Worm (Caenorhabditis elegans) whole organism, L4 larva: ENCODE measurements around the gene C14E2.6.

ENCODE experiments used
- D1046.2 ChIP-seq: fragments of 200-800 bp; sonication (Bioruptor generic); IDR thresholded peaks from 2 replicates; pipeline ENCODE4 v1.3.6; 2022; ENCODE audit warnings: missing genetic modification characterization, missing compliant biosample characterization
- F37D6.2 ChIP-seq: sonication (generic microtip); optimal IDR thresholded peaks from 2 replicates; lab custom pipeline; 2016; ENCODE audit warnings: mild to moderate bottlenecking, missing genetic modification characterization, missing compliant biosample characterization
- F49E8.2 ChIP-seq: sonication (generic microtip); optimal IDR thresholded peaks from 2 replicates; lab custom pipeline; 2016; ENCODE audit warnings: missing compliant biosample characterization, mild to moderate bottlenecking, missing genetic modification characterization, borderline replicate concordance
- T20F7.1 ChIP-seq: fragments of 200-800 bp; sonication (Bioruptor generic); optimal IDR thresholded peaks from 2 replicates; lab custom pipeline; 2018; ENCODE audit warnings: mild to moderate bottlenecking, missing genetic modification characterization, missing compliant biosample characterization
- T26A8.4 ChIP-seq: fragments of 200-800 bp; sonication (Bioruptor generic); IDR thresholded peaks from 2 replicates; pipeline ENCODE4 v1.3.6; 2022; ENCODE audit warnings: missing genetic modification characterization, missing compliant biosample characterization
- Y48G9A.11 ChIP-seq: fragments of 200-800 bp; sonication (Bioruptor generic); IDR thresholded peaks from 2 replicates; pipeline ENCODE4 v1.3.6; 2022; ENCODE audit warnings: missing genetic modification reagents, missing genetic modification characterization, missing compliant biosample characterization
- Y5F2A.4 ChIP-seq: fragments of 200-800 bp; sonication (Bioruptor generic); optimal IDR thresholded peaks from 2 replicates; lab custom pipeline; 2018; ENCODE audit warnings: mild to moderate bottlenecking, missing genetic modification characterization, missing compliant biosample characterization
- aha-1 ChIP-seq: fragments of 150-350 bp; peaks from one replicate; lab custom pipeline; 2014; ENCODE audit warnings: missing biosample characterization, missing genetic modification characterization
- aly-2 ChIP-seq: sonication (generic microtip); optimal IDR thresholded peaks from 2 replicates; lab custom pipeline; 2018; ENCODE audit warnings: missing biosample characterization, missing genetic modification characterization
- ama-1 ChIP-seq: fragments of 150-350 bp; optimal IDR thresholded peaks from 2 replicates; lab custom pipeline; 2014; ENCODE audit warnings: inconsistent platforms, mixed read lengths
- ceh-32 ChIP-seq: sonication (generic microtip); optimal IDR thresholded peaks from 2 replicates; lab custom pipeline; 2016; ENCODE audit warnings: mild to moderate bottlenecking, missing genetic modification characterization, missing compliant biosample characterization; ENCODE audit not compliant: poor library complexity
- ceh-44 ChIP-seq: fragments of 200-800 bp; sonication (Bioruptor generic); IDR thresholded peaks from 2 replicates; pipeline ENCODE4 v1.3.6; 2022; ENCODE audit warnings: missing genetic modification reagents, missing genetic modification characterization, missing compliant biosample characterization
- ceh-82 ChIP-seq: sonication (generic microtip); optimal IDR thresholded peaks from 2 replicates; lab custom pipeline; 2017; ENCODE audit warnings: missing biosample characterization, missing genetic modification characterization
- ces-1 ChIP-seq: fragments of 150-350 bp; sonication (generic microtip); optimal IDR thresholded peaks from 4 replicates; lab custom pipeline; 2014; ENCODE audit warnings: missing biosample characterization, missing genetic modification reagents, missing genetic modification characterization
- cey-2 ChIP-seq: sonication (generic microtip); optimal IDR thresholded peaks from 3 replicates; lab custom pipeline; 2017; ENCODE audit warnings: missing genetic modification characterization, mild to moderate bottlenecking, missing compliant biosample characterization, antibody characterized with exemption, borderline replicate concordance; ENCODE audit not compliant: insufficient read depth
- ctbp-1 ChIP-seq: fragments of 200-800 bp; sonication (Bioruptor generic); IDR thresholded peaks from 2 replicates; pipeline ENCODE4 v1.3.6; 2022; ENCODE audit warnings: missing genetic modification reagents, missing genetic modification characterization, missing compliant biosample characterization
- daf-8 ChIP-seq: fragments of 200-800 bp; sonication (Bioruptor generic); IDR thresholded peaks from 2 replicates; pipeline ENCODE4 v1.3.6; 2022; ENCODE audit warnings: missing genetic modification characterization, missing compliant biosample characterization
- dmd-8 ChIP-seq: fragments of 200-800 bp; sonication (Bioruptor generic); IDR thresholded peaks from 2 replicates; pipeline ENCODE4 v1.3.6; 2022; ENCODE audit warnings: missing genetic modification characterization, missing compliant biosample characterization
- dmd-9 ChIP-seq: fragments of 200-800 bp; sonication (Bioruptor generic); IDR thresholded peaks from 2 replicates; pipeline ENCODE4 v1.3.6; 2022; ENCODE audit warnings: missing genetic modification reagents, missing genetic modification characterization, missing compliant biosample characterization
- dpl-1 ChIP-seq: fragments of 150-350 bp; optimal IDR thresholded peaks from 2 replicates; lab custom pipeline; 2014; ENCODE audit warnings: missing biosample characterization, missing genetic modification reagents, missing genetic modification characterization
- fos-1 ChIP-seq: fragments of 150-350 bp; optimal IDR thresholded peaks from 2 replicates; lab custom pipeline; 2014; ENCODE audit warnings: missing biosample characterization, missing genetic modification characterization
- gei-8 ChIP-seq: fragments of 200-800 bp; sonication (Bioruptor generic); optimal IDR thresholded peaks from 2 replicates; lab custom pipeline; 2018; ENCODE audit warnings: mild to moderate bottlenecking, missing genetic modification characterization, missing compliant biosample characterization
- hif-1 ChIP-seq, 2 experiments: sonication (generic microtip); optimal IDR thresholded peaks; 2 replicates each; lab custom pipeline; 2016 to 2017; ENCODE audit warnings: missing compliant biosample characterization in 2 of 2, missing genetic modification characterization in 2 of 2, missing genetic modification reagents in 2 of 2, missing genotype in 2 of 2, mild to moderate bottlenecking in 1 of 2
- hmg-1.1 ChIP-seq: fragments of 200-800 bp; sonication (Bioruptor generic); IDR thresholded peaks from 2 replicates; pipeline ENCODE4 v1.3.6; 2022; ENCODE audit warnings: missing genetic modification reagents, missing genetic modification characterization, missing compliant biosample characterization
- jun-1 ChIP-seq: fragments of 150-350 bp; optimal IDR thresholded peaks from 2 replicates; lab custom pipeline; 2014; ENCODE audit warnings: missing biosample characterization, missing genetic modification reagents, missing genetic modification characterization
- lin-13 ChIP-seq: fragments of 150-350 bp; optimal IDR thresholded peaks from 2 replicates; lab custom pipeline; 2014; ENCODE audit warnings: missing biosample characterization, missing genetic modification reagents, missing genetic modification characterization
- lin-15B ChIP-seq: fragments of 150-350 bp; sonication (generic microtip); optimal IDR thresholded peaks from 3 replicates; lab custom pipeline; 2014; ENCODE audit warnings: missing biosample characterization, missing genetic modification characterization
- lin-29 ChIP-seq: fragments of 200-800 bp; sonication (Bioruptor generic); IDR thresholded peaks from 2 replicates; pipeline ENCODE4 v1.3.6; 2022; ENCODE audit warnings: missing genetic modification reagents, missing genetic modification characterization, missing compliant biosample characterization
- lsy-2 ChIP-seq, 2 experiments: fragments of 150-350 bp in 1 of 2; sonication (generic microtip) in 1 of 2; optimal IDR thresholded peaks; 2 replicates each; lab custom pipeline; 2014 to 2017; ENCODE audit warnings: missing biosample characterization in 2 of 2, missing genetic modification characterization in 2 of 2
- madf-5 ChIP-seq, 2 experiments: fragments of 200-800 bp; sonication (Bioruptor generic); IDR thresholded peaks; 2 replicates each; pipeline ENCODE4 v1.3.6; 2022; ENCODE audit warnings: missing compliant biosample characterization in 2 of 2, missing genetic modification characterization in 2 of 2
- mdl-1 ChIP-seq, 2 experiments: fragments of 150-350 bp in 1 of 2; sonication (generic microtip) in 1 of 2; optimal IDR thresholded peaks; 2 replicates each; lab custom pipeline; 2014 to 2017; ENCODE audit warnings: missing biosample characterization in 2 of 2, missing genetic modification characterization in 2 of 2
- mdt-29 ChIP-seq: fragments of 200-800 bp; sonication (Bioruptor generic); IDR thresholded peaks from 2 replicates; pipeline ENCODE4 v1.3.6; 2022; ENCODE audit warnings: missing genetic modification reagents, missing genetic modification characterization, missing compliant biosample characterization
- nhr-102 ChIP-seq: sonication (generic microtip); optimal IDR thresholded peaks from 2 replicates; lab custom pipeline; 2016; ENCODE audit warnings: mild to moderate bottlenecking, missing genetic modification characterization, moderate library complexity, missing compliant biosample characterization
- nhr-11 ChIP-seq: fragments of 150-350 bp; optimal IDR thresholded peaks from 2 replicates; lab custom pipeline; 2014; ENCODE audit warnings: missing biosample characterization, missing genetic modification characterization
- nhr-25 ChIP-seq: sonication (generic microtip); optimal IDR thresholded peaks from 2 replicates; lab custom pipeline; 2017; ENCODE audit warnings: missing genetic modification characterization, mild to moderate bottlenecking, missing compliant biosample characterization, antibody characterized with exemption, moderate library complexity, borderline replicate concordance; ENCODE audit not compliant: insufficient read depth
- nhr-28 ChIP-seq: fragments of 150-350 bp; optimal IDR thresholded peaks from 2 replicates; lab custom pipeline; 2014; ENCODE audit warnings: missing biosample characterization, missing genetic modification characterization
- nhr-48 ChIP-seq: sonication (generic microtip); optimal IDR thresholded peaks from 2 replicates; lab custom pipeline; 2016; ENCODE audit warnings: mild to moderate bottlenecking, missing genetic modification characterization, missing compliant biosample characterization
- nhr-77 ChIP-seq: fragments of 150-350 bp; optimal IDR thresholded peaks from 2 replicates; lab custom pipeline; 2014; ENCODE audit warnings: missing biosample characterization, missing genetic modification characterization
- pqm-1 ChIP-seq: sonication (generic microtip); optimal IDR thresholded peaks from 2 replicates; lab custom pipeline; 2017; ENCODE audit warnings: missing biosample characterization, missing genetic modification characterization
- set-16 ChIP-seq: fragments of 200-800 bp; sonication (Bioruptor generic); IDR thresholded peaks from 2 replicates; pipeline ENCODE4 v1.3.6; 2022; ENCODE audit warnings: missing genetic modification reagents, missing genetic modification characterization, missing compliant biosample characterization
- snpc-1.2 ChIP-seq: fragments of 200-800 bp; sonication (Bioruptor generic); IDR thresholded peaks from 2 replicates; pipeline ENCODE4 v1.3.6; 2022; ENCODE audit warnings: missing genetic modification reagents, missing genetic modification characterization, missing compliant biosample characterization
- spr-1 ChIP-seq: sonication (generic microtip); optimal IDR thresholded peaks from 2 replicates; lab custom pipeline; 2016; ENCODE audit warnings: mild to moderate bottlenecking, missing genetic modification characterization, missing compliant biosample characterization
- spr-3 ChIP-seq: fragments of 200-800 bp; sonication (Bioruptor generic); optimal IDR thresholded peaks from 2 replicates; lab custom pipeline; 2018; ENCODE audit warnings: mild to moderate bottlenecking, missing genetic modification characterization, missing compliant biosample characterization
- unc-130 ChIP-seq: sonication (generic microtip); optimal IDR thresholded peaks from 2 replicates; lab custom pipeline; 2016; ENCODE audit warnings: missing genetic modification reagents, missing genetic modification characterization, missing compliant biosample characterization
- unc-62 ChIP-seq, 3 experiments: fragments of 150-350 bp in 1 of 3; sonication (generic microtip); optimal IDR thresholded peaks in 2 of 3; peaks in 1 of 3; 1 replicate in 1 of 3; 2 replicates in 2 of 3; lab custom pipeline; 2014 to 2017; ENCODE audit warnings: missing biosample characterization in 3 of 3, missing genetic modification characterization in 3 of 3, missing genetic modification reagents in 3 of 3, missing genotype in 1 of 3
- vab-7 ChIP-seq: fragments of 200-800 bp; sonication (Bioruptor generic); IDR thresholded peaks from 2 replicates; pipeline ENCODE4 v1.3.6; 2022; ENCODE audit warnings: missing genetic modification reagents, missing genetic modification characterization, missing compliant biosample characterization
- zag-1 ChIP-seq: fragments of 150-350 bp; optimal IDR thresholded peaks from 2 replicates; lab custom pipeline; 2014; ENCODE audit warnings: missing biosample characterization, missing genetic modification characterization
- zfp-2 ChIP-seq: sonication (generic microtip); optimal IDR thresholded peaks from 2 replicates; lab custom pipeline; 2016; ENCODE audit warnings: mild to moderate bottlenecking, missing genetic modification characterization, missing compliant biosample characterization
- zfp-3 ChIP-seq: fragments of 200-800 bp; sonication (Bioruptor generic); conservative IDR thresholded peaks from 2 replicates; pipeline ENCODE4 v1.3.6; 2022; ENCODE audit warnings: missing genetic modification reagents, missing genetic modification characterization, missing compliant biosample characterization
- zip-11 ChIP-seq: fragments of 200-800 bp; sonication (Bioruptor generic); IDR thresholded peaks from 2 replicates; pipeline ENCODE4 v1.3.6; 2022; ENCODE audit warnings: missing genetic modification characterization, missing compliant biosample characterization
- zip-2 ChIP-seq: fragments of 150-350 bp; optimal IDR thresholded peaks from 2 replicates; lab custom pipeline; 2014; ENCODE audit warnings: missing biosample characterization, missing genetic modification characterization

Gene C14E2.6

DNA sequence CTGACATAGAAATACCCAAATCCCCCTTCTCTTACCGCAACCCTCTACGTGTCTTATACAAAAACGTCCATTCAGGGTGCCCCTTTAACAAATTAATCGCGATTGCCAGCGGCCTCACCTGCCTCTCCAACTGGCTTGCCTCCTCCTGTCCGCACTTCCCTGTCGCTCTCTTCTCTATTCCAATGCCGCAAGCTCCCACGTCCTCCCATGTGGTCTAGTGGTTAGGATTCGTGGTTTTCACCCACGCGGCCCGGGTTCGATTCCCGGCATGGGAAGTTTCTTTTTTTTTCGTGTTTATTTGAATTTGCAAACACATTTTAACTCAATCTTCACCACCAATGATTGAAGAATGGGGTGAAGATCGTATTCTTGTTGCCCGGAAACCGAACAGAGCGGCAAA lies 28.8 kb upstream of the C14E2.6 start (continued):
- peak; percentile 8 for TF ChIP-seq nhr-48 (tag; lab: Kevin White, UChicago)
- no peak for TF ChIP-seq fos-1
- peak in 1 of 2 experiments; percentile 53 for TF ChIP-seq unc-62 (GFP tag; optimal IDR thresholded peaks at IDR 0.05 in 1 of 2; lab: Kevin White, UChicago)
- no peak for TF ChIP-seq unc-62 (tag; optimal IDR thresholded peaks at IDR 0.05; lab: Kevin White, UChicago)
- TF ChIP-seq nhr-77 (tag; lab: Kevin White, UChicago), result no peak
- no peak for TF ChIP-seq ama-1 (lab: Kevin White, UChicago)
- peak; percentile 65 for TF ChIP-seq dmd-9 (GFP tag; lab: Robert Waterston, UW)
- no peak for TF ChIP-seq zip-11 (GFP tag; lab: Robert Waterston, UW)
- TF ChIP-seq nhr-11 (tag; lab: Kevin White, UChicago), result peak; percentile 20
- TF ChIP-seq T26A8.4, result no peak; the same call in 1 of the 2 replicates
- no peak for TF ChIP-seq nhr-102
- peak; percentile 57 for TF ChIP-seq F37D6.2 (tag; lab: Kevin White, UChicago)
- no peak for TF ChIP-seq lin-15B (tag; lab: Kevin White, UChicago)
- no peak for TF ChIP-seq lin-29 (GFP tag; lab: Robert Waterston, UW)
- TF ChIP-seq dmd-8, result peak; percentile 89
- TF ChIP-seq Y5F2A.4 (GFP tag; lab: Kevin White, UChicago), result peak; percentile 31
- peak; percentile 51 for TF ChIP-seq spr-1 (tag; lab: Kevin White, UChicago)
- TF ChIP-seq nhr-28 (tag; lab: Kevin White, UChicago), result no peak
- peak; percentile 46; the same call in 1 of the 2 replicates for TF ChIP-seq mdt-29 (GFP tag; lab: Robert Waterston, UW)
- peak; percentile 76 for TF ChIP-seq vab-7 (GFP tag; lab: Robert Waterston, UW)
- TF ChIP-seq snpc-1.2 (GFP tag; lab: Robert Waterston, UW), result peak; percentile 78
- TF ChIP-seq zfp-3, result 0 out of 2 replicates have a peak, but pooled peaks have one; percentile 11
- no peak for TF ChIP-seq cey-2 (tag; lab: Kevin White, UChicago)
- peak in 1 of 2 experiments; percentile 39 for TF ChIP-seq lsy-2 (tag; optimal IDR thresholded peaks at IDR 0.05; lab: Kevin White, UChicago)
- TF ChIP-seq hif-1 (tag; optimal IDR thresholded peaks at IDR 0.05; lab: Kevin White, UChicago), result no peak
- no peak for TF ChIP-seq ceh-82 (tag; lab: Kevin White, UChicago)
- TF ChIP-seq pqm-1 (tag; lab: Kevin White, UChicago), result no peak
- TF ChIP-seq nhr-25 (tag; lab: Kevin White, UChicago), result no peak
- peak; percentile 69 for TF ChIP-seq ctbp-1
- TF ChIP-seq zag-1, result no peak
- peak; percentile 62 to 85; a peak in 3 of 4 replicates for TF ChIP-seq madf-5 (GFP tag; IDR thresholded peaks at IDR 0.05; lab: Robert Waterston, UW)
- peak in 1 of 2 experiments; percentile 66 for TF ChIP-seq mdl-1 (tag; optimal IDR thresholded peaks at IDR 0.05; lab: Kevin White, UChicago)
- no peak for TF ChIP-seq ces-1 (GFP tag; lab: Kevin White, UChicago)
- no peak for TF ChIP-seq ceh-32 (tag; lab: Kevin White, UChicago)
- TF ChIP-seq ceh-44 (GFP tag; lab: Robert Waterston, UW), result 0 out of 2 replicates have a peak, but pooled peaks have one; percentile 48
- peak; percentile 84 for TF ChIP-seq hmg-1.1
- TF ChIP-seq lin-13 (GFP tag; lab: Kevin White, UChicago), result peak; percentile 28
- TF ChIP-seq Y48G9A.11, result peak; percentile 47; the same call in 1 of the 2 replicates
- TF ChIP-seq T20F7.1 (GFP tag; lab: Kevin White, UChicago), result no peak
- no peak for TF ChIP-seq aly-2 (tag; lab: Kevin White, UChicago)
- peak; percentile 54 for TF ChIP-seq jun-1 (tag; lab: Kevin White, UChicago)
- TF ChIP-seq zfp-2 (tag; lab: Kevin White, UChicago), result no peak
- peak; percentile 48 for TF ChIP-seq unc-130 (GFP tag; lab: Kevin White, UChicago)
- TF ChIP-seq spr-3 (GFP tag; lab: Kevin White, UChicago), result no peak
- TF ChIP-seq D1046.2 (GFP tag; lab: Robert Waterston, UW), result no peak
- TF ChIP-seq gei-8 (GFP tag; lab: Kevin White, UChicago), result no peak
- TF ChIP-seq dpl-1 (GFP tag; lab: Kevin White, UChicago), result no peak
- no peak for TF ChIP-seq zip-2
- no peak for TF ChIP-seq F49E8.2 (tag; lab: Kevin White, UChicago)
- no peak for TF ChIP-seq aha-1 (tag; lab: Kevin White, UChicago)
- no peak for TF ChIP-seq daf-8 (GFP tag; lab: Robert Waterston, UW)
- peak; percentile 68 for TF ChIP-seq set-16 (GFP tag; lab: Robert Waterston, UW)
